Worm (Caenorhabditis elegans) whole organism, dauer: ENCODE measurements around the gene C18E9.8.

ENCODE experiments used
- unc-62 ChIP-seq: sonication (generic microtip); optimal IDR thresholded peaks from 2 replicates; lab custom pipeline; 2017; ENCODE audit warnings: missing biosample characterization, missing genetic modification reagents, missing genetic modification characterization

Gene C18E9.8

ce11 chrII:8961450-8961849, 26.4 kb downstream of the C18E9.8 start:
- no peak for TF ChIP-seq unc-62 (GFP tag; lab: Kevin White, UChicago)

ce11 chrII:8960414-8960813, 27.4 kb downstream of the C18E9.8 start, which contains the start of gene cal-2:
Gene cal-2 (plus strand): TSS chrII:8960714.
- TF ChIP-seq unc-62 (GFP tag; lab: Kevin White, UChicago) = no peak

DNA sequence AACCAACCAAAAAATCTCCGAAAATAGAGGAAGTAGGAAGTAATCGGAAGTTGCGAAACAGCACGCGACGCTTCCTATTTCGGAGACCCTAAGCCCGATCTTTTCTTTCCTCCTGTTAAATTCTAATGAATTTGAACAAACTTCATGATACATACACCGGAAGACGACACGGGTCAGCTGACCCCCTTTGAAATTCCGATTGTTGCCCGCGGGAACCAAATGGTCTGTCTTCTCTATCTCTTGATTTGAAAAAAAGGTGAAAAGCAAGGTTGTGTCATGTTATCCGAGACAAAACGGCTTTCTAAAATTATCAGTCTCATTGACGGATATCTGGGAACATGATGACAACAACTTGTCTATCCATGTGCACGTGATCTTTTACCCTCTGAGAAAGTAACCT, 28.8 kb downstream of the C18E9.8 start:
- TF ChIP-seq unc-62 (GFP tag; lab: Kevin White, UChicago) = no peak

DNA sequence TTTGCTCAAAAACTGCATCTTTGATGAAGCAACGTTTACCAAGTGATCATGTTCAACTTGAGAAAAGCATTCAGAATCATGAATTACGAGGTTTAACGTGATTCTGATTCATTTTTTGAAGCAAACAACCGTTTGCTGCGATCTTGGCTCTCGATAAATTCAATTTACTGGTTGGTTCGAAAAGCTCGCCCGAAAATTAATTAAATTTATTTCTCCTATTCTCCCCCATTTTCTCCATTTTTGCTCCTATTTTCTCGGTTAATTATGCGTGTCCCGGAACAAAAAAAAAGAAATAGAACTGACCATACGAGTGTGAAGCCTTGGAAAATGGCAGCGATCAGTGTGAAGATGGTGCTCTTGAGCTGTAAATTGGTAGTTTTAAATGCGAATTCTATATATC, 31.0 kb downstream of the C18E9.8 start:
- TF ChIP-seq unc-62 (GFP tag; lab: Kevin White, UChicago) = no peak

ce11 chrII:8953703-8954102, 34.2 kb downstream of the C18E9.8 start:
- TF ChIP-seq unc-62 (GFP tag; lab: Kevin White, UChicago) = no peak

DNA sequence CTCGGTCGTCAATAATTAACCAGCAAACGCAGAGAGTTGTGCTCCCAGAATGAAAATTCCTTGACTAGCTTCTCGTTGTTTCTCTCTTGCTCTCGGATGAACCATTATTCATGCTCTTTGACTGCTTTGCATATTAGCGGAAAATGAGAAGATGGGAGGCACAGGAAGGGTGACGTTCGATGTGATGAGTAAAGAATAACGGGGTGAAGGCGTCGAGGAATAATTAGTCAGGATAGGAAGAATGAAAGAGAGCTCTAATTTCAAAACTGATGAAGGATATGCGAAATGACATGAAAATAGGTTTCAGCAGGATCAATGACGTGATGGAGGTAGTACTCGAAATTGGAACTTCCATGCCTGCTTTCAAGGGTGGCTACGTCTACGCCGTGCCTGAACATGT, 36.6 kb downstream of the C18E9.8 start:
- no peak for TF ChIP-seq unc-62 (GFP tag; lab: Kevin White, UChicago)

DNA sequence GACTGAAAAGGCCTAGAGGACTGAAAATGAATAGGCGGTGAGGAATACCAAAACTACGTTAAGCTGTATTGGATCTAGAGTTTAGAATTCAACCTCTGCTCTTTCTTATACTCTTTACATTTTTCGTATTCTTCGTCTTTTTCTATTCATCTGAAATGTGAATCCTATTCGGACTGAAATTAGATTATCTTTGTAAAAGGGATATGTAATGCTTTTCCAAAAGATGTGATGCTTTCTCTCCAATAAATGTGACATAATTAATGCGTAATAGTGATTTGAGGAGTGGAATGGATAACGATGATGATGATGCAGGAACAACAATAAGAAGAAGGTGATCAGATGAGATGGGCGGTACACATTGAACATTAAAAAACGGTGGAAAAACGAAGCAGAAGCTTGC, 39.2 kb downstream of the C18E9.8 start:
- TF ChIP-seq unc-62 (GFP tag; lab: Kevin White, UChicago) = no peak

DNA sequence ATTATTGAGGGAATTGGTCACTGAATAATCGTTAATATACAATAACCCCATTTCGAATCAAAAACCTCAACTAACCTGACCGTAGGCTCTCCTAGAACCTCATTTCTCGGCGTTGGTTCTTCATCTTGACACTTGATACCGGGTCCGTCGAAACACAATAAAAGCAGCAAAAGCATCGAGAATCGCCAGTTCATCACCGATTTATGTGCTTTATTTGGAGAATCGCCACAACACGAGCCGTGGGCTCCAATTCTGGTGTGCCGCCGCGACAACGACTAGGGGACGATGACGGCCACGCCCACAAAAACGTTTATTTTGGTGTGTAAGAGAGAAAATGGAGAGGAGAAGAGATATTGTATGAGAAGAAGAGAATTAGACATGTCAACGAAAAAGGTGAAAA, 40.5 kb downstream of the C18E9.8 start, which contains the start of gene cutl-15:
TSS of gene cutl-15 (minus strand) at position 298 of the 400 bp plus-strand sequence.
- TF ChIP-seq unc-62 (GFP tag; lab: Kevin White, UChicago) = no peak

DNA sequence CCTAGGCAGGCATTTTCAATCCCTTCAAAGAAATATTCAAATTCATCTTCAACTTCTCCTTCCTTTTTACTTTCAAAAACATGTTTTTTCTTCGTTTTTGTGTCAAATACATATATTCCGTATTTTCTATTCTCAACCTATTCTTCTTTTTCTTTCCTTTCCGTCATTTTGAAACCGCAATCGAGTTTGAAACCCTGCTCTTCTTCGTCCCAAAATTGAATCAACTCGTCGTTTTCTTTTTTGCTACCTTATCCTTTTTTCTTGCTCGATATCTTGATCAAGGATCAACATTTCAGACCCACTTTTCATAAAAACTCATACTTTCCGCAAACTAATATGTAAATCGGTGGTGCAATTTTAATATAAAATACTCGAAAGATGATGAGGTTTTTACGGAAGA, 42.7 kb downstream of the C18E9.8 start:
- TF ChIP-seq unc-62 (GFP tag; lab: Kevin White, UChicago) = no peak

DNA sequence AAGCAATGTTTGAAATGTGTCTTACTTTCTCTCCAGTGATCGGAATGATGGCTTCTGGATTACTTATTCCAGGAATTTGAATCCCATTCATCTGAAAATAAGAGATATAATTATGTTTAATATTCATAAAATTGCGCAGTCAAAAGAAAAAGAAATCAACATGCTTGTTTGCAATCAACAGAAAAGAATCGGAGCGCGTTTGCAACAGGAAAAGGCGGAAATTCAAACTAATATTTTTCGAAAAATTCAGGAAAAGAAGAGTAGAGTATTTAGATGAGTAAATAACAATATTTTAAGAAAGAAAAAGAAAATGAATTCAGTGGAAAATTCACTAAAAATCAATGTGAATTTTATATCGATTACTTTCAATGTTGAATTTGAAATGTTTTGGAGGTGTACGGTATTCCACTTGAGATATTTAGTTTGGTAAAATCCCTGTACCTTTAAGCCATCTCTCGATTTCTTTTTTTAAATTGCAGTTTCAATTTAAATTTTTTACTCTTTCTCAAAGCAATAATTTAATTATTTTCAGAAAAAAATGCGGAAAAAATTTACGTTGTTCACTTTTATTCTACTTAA, 47.4 kb downstream of the C18E9.8 start, which contains the start of the genes set-17 and T21B10.4:
TSS of gene set-17 (minus strand) at position 127 of the 579 bp plus-strand sequence.
TSS of gene T21B10.4 (plus strand) at position 533 of the 579 bp plus-strand sequence.
- no peak for TF ChIP-seq unc-62 (GFP tag; lab: Kevin White, UChicago)

DNA sequence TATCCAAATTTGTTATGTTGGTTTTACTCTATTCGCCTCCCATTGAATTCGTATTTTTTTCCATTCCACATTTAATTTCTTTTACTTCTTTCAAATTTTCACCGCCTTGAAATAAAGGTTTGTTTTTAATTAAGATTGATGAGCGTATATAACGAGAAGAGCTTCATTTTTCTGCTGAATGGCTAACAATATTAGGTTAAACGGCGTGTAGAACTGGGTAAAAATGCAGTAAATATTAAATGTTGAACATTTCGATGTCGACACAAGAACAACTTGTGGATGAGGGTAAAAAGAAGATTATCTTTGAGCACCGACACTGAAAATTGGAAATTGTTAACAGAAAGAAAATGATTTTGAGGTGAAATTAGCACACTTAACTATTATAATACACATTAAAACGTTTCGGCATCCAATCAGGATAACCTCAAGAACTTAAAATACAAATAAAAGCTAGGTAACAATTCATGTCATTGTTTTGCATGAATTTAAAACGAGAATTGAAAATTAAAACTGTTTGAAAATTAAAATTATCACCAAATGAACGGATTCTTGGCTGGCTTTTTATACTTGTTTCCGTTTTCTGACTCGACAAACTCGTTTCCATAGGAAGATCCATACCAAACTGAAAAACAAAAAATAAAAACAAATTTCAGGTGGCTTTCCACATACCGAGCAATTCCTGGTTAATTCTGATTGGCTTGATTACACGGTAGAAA, 48.8 kb downstream of the C18E9.8 start:
- no peak for TF ChIP-seq unc-62 (GFP tag; lab: Kevin White, UChicago)
